Fruit fly (Drosophila melanogaster): ENCODE data around the gene Arp5.

Gene Arp5

DNA sequence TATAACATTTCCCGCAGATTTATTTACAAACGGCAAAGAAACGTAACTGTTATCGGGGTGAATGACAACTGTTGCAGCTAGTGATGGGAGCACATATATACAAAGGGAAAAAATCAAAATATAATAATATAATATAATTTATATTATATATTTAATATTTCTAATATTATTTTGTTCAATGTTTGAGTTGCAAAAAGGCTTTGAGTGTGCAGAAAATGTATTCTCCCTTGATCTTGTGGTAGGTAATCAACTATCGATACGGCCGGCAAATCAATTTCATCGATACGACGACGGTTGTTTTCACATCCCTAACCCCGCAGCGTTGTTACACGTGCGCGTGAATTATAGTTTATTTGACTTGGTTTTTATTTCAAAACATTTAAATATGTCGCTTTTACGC is 38.1 kb downstream of the Arp5 start, which contains the start of the genes mTerf5 and Non3 (continued):
- TF ChIP-seq CG4282 (GFP tag; optimal IDR thresholded peaks at IDR 0.05) (no peak), CG7556 (GFP tag; optimal IDR thresholded peaks at IDR 0.05) (peak; percentile 20), Chrac-16 (GFP tag; optimal IDR thresholded peaks at IDR 0.05) (peak; percentile 46), CG1792 (GFP tag; optimal IDR thresholded peaks at IDR 0.05) (no peak), CG2116 (GFP tag; optimal IDR thresholded peaks at IDR 0.05) (peak; percentile 88), CG7357 (GFP tag; IDR thresholded peaks at IDR 0.05) (no peak), CG13123 (GFP tag; optimal IDR thresholded peaks at IDR 0.05) (peak; percentile 38), MTF-1 (GFP tag; optimal IDR thresholded peaks at IDR 0.05; ENCODE audit: borderline replicate concordance) (no peak), toy (GFP tag; IDR thresholded peaks at IDR 0.05) (no peak), CG17568 (GFP tag; optimal IDR thresholded peaks at IDR 0.05) (no peak), cg (GFP tag; optimal IDR thresholded peaks at IDR 0.05) (no peak), Max (GFP tag; optimal IDR thresholded peaks at IDR 0.05) (peak; percentile 82), jing (GFP tag; optimal IDR thresholded peaks at IDR 0.05) (no peak), hb (GFP tag; IDR thresholded peaks at IDR 0.05; ENCODE audit: partially characterized antibody) (peak; percentile 83), phol (tag; optimal IDR thresholded peaks at IDR 0.05) (peak; percentile 68), CG11723 (GFP tag; optimal IDR thresholded peaks at IDR 0.05) (peak; percentile 21), bigmax (GFP tag; optimal IDR thresholded peaks at IDR 0.05) (no peak), cas (GFP tag; IDR thresholded peaks at IDR 0.05) (no peak), hkb (optimal IDR thresholded peaks at IDR 0.05) (no peak), hkb (GFP tag; IDR thresholded peaks at IDR 0.05) (peak; percentile 66), dati (GFP tag; IDR thresholded peaks at IDR 0.05) (no peak), Mrtf (GFP tag; IDR thresholded peaks at IDR 0.05) (no peak), Dad (GFP tag; optimal IDR thresholded peaks at IDR 0.05) (no peak), lov (optimal IDR thresholded peaks at IDR 0.05) (no peak), lov (GFP tag; IDR thresholded peaks at IDR 0.05) (no peak), CkIIα-i1 (GFP tag; IDR thresholded peaks at IDR 0.05) (no peak), CG15514 (GFP tag; optimal IDR thresholded peaks at IDR 0.05) (peak; percentile 62), CG2889 (GFP tag; IDR thresholded peaks at IDR 0.05) (no peak), bowl (GFP tag; IDR thresholded peaks at IDR 0.05) (no peak), sug (tag; optimal IDR thresholded peaks at IDR 0.05) (peak; percentile 62), lmd (GFP tag; IDR thresholded peaks at IDR 0.05) (peak; percentile 37; the same call in 1 of the 2 replicates), PHDP (tag; optimal IDR thresholded peaks at IDR 0.05) (peak; percentile 60), Oli (tag; optimal IDR thresholded peaks at IDR 0.05) (peak; percentile 24), Atf3 (GFP tag; optimal IDR thresholded peaks at IDR 0.05) (no peak), CTCF (GFP tag; optimal IDR thresholded peaks at IDR 0.05) (no peak), CG12071 (GFP tag; optimal IDR thresholded peaks at IDR 0.05) (no peak), CG11695 (GFP tag; IDR thresholded peaks at IDR 0.05) (no peak; the same call in 2 of the 3 replicates), hth (optimal IDR thresholded peaks at IDR 0.05) (no peak), CG1832 (GFP tag; optimal IDR thresholded peaks at IDR 0.05) (no peak), crol (GFP tag; IDR thresholded peaks at IDR 0.05) (no peak), az2 (GFP tag; optimal IDR thresholded peaks at IDR 0.05) (peak; percentile 49), wdn (GFP tag; IDR thresholded peaks at IDR 0.05) (no peak), CG6854 (GFP tag; optimal IDR thresholded peaks at IDR 0.05) (no peak), CG8281 (tag; optimal IDR thresholded peaks at IDR 0.05) (no peak), dm (GFP tag; optimal IDR thresholded peaks at IDR 0.05) (peak; percentile 88), crp (GFP tag; optimal IDR thresholded peaks at IDR 0.05) (peak in 1 of 2 experiments; percentile 24), ro (GFP tag; IDR thresholded peaks at IDR 0.05) (no peak), Lhr (GFP tag; optimal IDR thresholded peaks at IDR 0.05) (peak; percentile 15), gt (GFP tag; IDR thresholded peaks at IDR 0.05) (no peak), fru (optimal IDR thresholded peaks at IDR 0.05) (no peak), CG4707 (GFP tag; optimal IDR thresholded peaks at IDR 0.05) (no peak), CG30020 (tag; optimal IDR thresholded peaks at IDR 0.05) (peak; percentile 57), slp2 (GFP tag; optimal IDR thresholded peaks at IDR 0.05) (no peak), CG2712 (tag; optimal IDR thresholded peaks at IDR 0.05) (peak; percentile 80)
